Worm (Caenorhabditis elegans): ENCODE results near the gene T11B7.5.

DNA sequence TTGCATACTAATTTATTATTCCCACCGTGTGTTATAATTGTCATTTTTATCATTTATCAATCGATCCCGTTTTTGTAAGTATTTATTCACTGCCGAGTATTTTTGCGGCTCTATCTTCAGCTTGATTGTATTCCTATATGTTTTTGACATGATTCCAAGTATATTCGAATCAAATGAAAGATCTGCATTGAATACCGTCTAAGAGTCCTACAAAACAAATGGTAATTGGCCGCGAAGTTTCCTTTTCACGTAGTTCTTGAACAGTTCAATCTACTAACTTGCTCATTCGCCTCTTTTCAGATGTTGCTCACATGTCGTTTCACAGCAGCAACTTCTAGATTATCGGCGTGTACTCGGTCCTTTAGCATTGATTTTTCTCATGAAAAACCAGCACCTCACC, 36.7 kb upstream of the T11B7.5 start, which contains the start of gene C27B7.2:
- TF ChIP-seq unc-130 (GFP tag; optimal IDR thresholded peaks at IDR 0.05), result no peak
- no peak for TF ChIP-seq snpc-1.3 (tag; optimal IDR thresholded peaks at IDR 0.05; ENCODE audit: insufficient read depth)
- no peak for TF ChIP-seq pha-4 (tag; optimal IDR thresholded peaks at IDR 0.05)
- no peak for TF ChIP-seq atf-7 (tag; optimal IDR thresholded peaks at IDR 0.05)
- TF ChIP-seq egl-18 (GFP tag; IDR thresholded peaks at IDR 0.05), result no peak
- peak; percentile 29; the same call in 1 of the 2 replicates for TF ChIP-seq madf-6 (GFP tag; IDR thresholded peaks at IDR 0.05)

Measured in whole organism, young adult.